Worm (Caenorhabditis elegans) whole organism, L4/young adult: ENCODE measurements around the gene gakh-1.

Experiments
- W03F9.2 ChIP-seq: fragments of 150-350 bp; optimal IDR thresholded peaks from 2 replicates; lab custom pipeline; 2014; ENCODE audit warnings: missing biosample characterization, missing genetic modification characterization
- him-1 ChIP-seq: sonication (generic microtip); optimal IDR thresholded peaks from 2 replicates; lab custom pipeline; 2016; ENCODE audit warnings: missing genotype, missing genetic modification reagents, missing genetic modification characterization, missing compliant biosample characterization

- no peak for TF ChIP-seq him-1 (tag; lab: Kevin White, UChicago)
- TF ChIP-seq W03F9.2 (tag; lab: Kevin White, UChicago): no peak
Observed at ce11 chrX:5803492-5803891, 21.2 kb downstream of the gakh-1 start.
